Worm (Caenorhabditis elegans) whole organism, L2 larva: ENCODE data around the gene cyb-2.1.

Experiments used
- F13H6.1 ChIP-seq: sonication (generic microtip); optimal IDR thresholded peaks from 2 replicates; lab custom pipeline; 2016; ENCODE audit warnings: missing genetic modification characterization, missing compliant biosample characterization
- R02D3.7 ChIP-seq: fragments of 150-350 bp; optimal IDR thresholded peaks from 2 replicates; lab custom pipeline; 2014; ENCODE audit warnings: missing biosample characterization, missing genetic modification characterization
- Y55F3AM.14 ChIP-seq: fragments of 200-800 bp; sonication (Bioruptor generic); optimal IDR thresholded peaks from 2 replicates; lab custom pipeline; 2018; ENCODE audit warnings: mild to moderate bottlenecking, missing genetic modification characterization, missing compliant biosample characterization
- ZK546.5 ChIP-seq: sonication (generic microtip); optimal IDR thresholded peaks from 2 replicates; lab custom pipeline; 2017; ENCODE audit warnings: missing biosample characterization, missing genetic modification characterization
- alr-1 ChIP-seq: fragments of 150-350 bp; optimal IDR thresholded peaks from 2 replicates; lab custom pipeline; 2014; ENCODE audit warnings: missing biosample characterization, missing genetic modification characterization
- aly-2 ChIP-seq: fragments of 150-350 bp; optimal IDR thresholded peaks from 2 replicates; lab custom pipeline; 2014; ENCODE audit warnings: missing biosample characterization, missing genetic modification characterization
- ama-1 ChIP-seq: fragments of 150-350 bp; optimal IDR thresholded peaks from 2 replicates; lab custom pipeline; 2018; ENCODE audit warnings: inconsistent platforms
- blmp-1 ChIP-seq: sonication (generic microtip); optimal IDR thresholded peaks from 2 replicates; lab custom pipeline; 2017; ENCODE audit warnings: missing genetic modification characterization, mild to moderate bottlenecking, missing compliant biosample characterization, antibody characterized with exemption, moderate library complexity; ENCODE audit not compliant: insufficient read depth
- ceh-16 ChIP-seq: fragments of 150-350 bp; optimal IDR thresholded peaks from 2 replicates; lab custom pipeline; 2014; ENCODE audit warnings: missing biosample characterization, missing genetic modification characterization
- ceh-82 ChIP-seq: fragments of 150-350 bp; optimal IDR thresholded peaks from 2 replicates; lab custom pipeline; 2014; ENCODE audit warnings: missing biosample characterization, missing genetic modification characterization
- crh-2 ChIP-seq: sonication (generic microtip); optimal IDR thresholded peaks from 2 replicates; lab custom pipeline; 2017; ENCODE audit warnings: missing biosample characterization, missing genetic modification characterization
- dmd-4 ChIP-seq: sonication (generic microtip); optimal IDR thresholded peaks from 2 replicates; lab custom pipeline; 2017; ENCODE audit warnings: missing biosample characterization, missing genetic modification characterization
- egl-27 ChIP-seq: sonication (generic microtip); optimal IDR thresholded peaks from 3 replicates; lab custom pipeline; 2017; ENCODE audit warnings: missing biosample characterization, missing genetic modification reagents, missing genetic modification characterization
- elt-1 ChIP-seq: fragments of 150-350 bp; optimal IDR thresholded peaks from 2 replicates; lab custom pipeline; 2014; ENCODE audit warnings: missing biosample characterization, missing genetic modification characterization
- elt-3 ChIP-seq: sonication (generic microtip); optimal IDR thresholded peaks from 2 replicates; lab custom pipeline; 2017; ENCODE audit warnings: missing biosample characterization, missing genetic modification characterization
- fos-1 ChIP-seq: fragments of 150-350 bp; optimal IDR thresholded peaks from 2 replicates; lab custom pipeline; 2014; ENCODE audit warnings: missing biosample characterization, missing genetic modification characterization
- gmeb-1 ChIP-seq: fragments of 150-350 bp; optimal IDR thresholded peaks from 2 replicates; lab custom pipeline; 2014; ENCODE audit warnings: missing biosample characterization, missing genetic modification characterization
- lin-11 ChIP-seq: fragments of 150-350 bp; sonication (generic microtip); optimal IDR thresholded peaks from 2 replicates; lab custom pipeline; 2014; ENCODE audit warnings: missing biosample characterization, missing genetic modification characterization, inconsistent platforms, mixed read lengths
- lin-13 ChIP-seq: fragments of 150-350 bp; optimal IDR thresholded peaks from 2 replicates; lab custom pipeline; 2014; ENCODE audit warnings: missing biosample characterization, missing genetic modification reagents, missing genetic modification characterization
- lin-39 ChIP-seq: fragments of 150-350 bp; optimal IDR thresholded peaks from 2 replicates; lab custom pipeline; 2014; ENCODE audit warnings: missing biosample characterization, missing genetic modification reagents, missing genetic modification characterization
- lsy-2 ChIP-seq, 2 experiments: fragments of 150-350 bp in 1 of 2; sonication (generic microtip) in 1 of 2; optimal IDR thresholded peaks; 2 replicates each; lab custom pipeline; 2014 to 2017; ENCODE audit warnings: missing biosample characterization in 2 of 2, missing genetic modification characterization in 2 of 2
- mab-5 ChIP-seq: fragments of 150-350 bp; optimal IDR thresholded peaks from 2 replicates; lab custom pipeline; 2014; ENCODE audit warnings: missing biosample characterization, missing genetic modification characterization
- mbf-1 ChIP-seq: sonication (generic microtip); optimal IDR thresholded peaks from 2 replicates; lab custom pipeline; 2017; ENCODE audit warnings: missing biosample characterization, missing genetic modification characterization
- mdl-1 ChIP-seq, 2 experiments: fragments of 150-350 bp in 1 of 2; sonication (generic microtip) in 1 of 2; optimal IDR thresholded peaks; 2 replicates each; lab custom pipeline; 2017; ENCODE audit warnings: missing biosample characterization in 2 of 2, missing genetic modification characterization in 2 of 2
- nhr-10 ChIP-seq: sonication (generic microtip); optimal IDR thresholded peaks from 2 replicates; lab custom pipeline; 2017; ENCODE audit warnings: missing biosample characterization, missing genetic modification characterization
- nhr-11 ChIP-seq: fragments of 150-350 bp; optimal IDR thresholded peaks from 2 replicates; lab custom pipeline; 2014; ENCODE audit warnings: missing biosample characterization, missing genetic modification characterization
- nhr-12 ChIP-seq: fragments of 150-350 bp; optimal IDR thresholded peaks from 2 replicates; lab custom pipeline; 2014; ENCODE audit warnings: missing biosample characterization, missing genetic modification characterization
- nhr-129 ChIP-seq: fragments of 150-350 bp; optimal IDR thresholded peaks from 2 replicates; lab custom pipeline; 2014; ENCODE audit warnings: missing biosample characterization, missing genetic modification characterization
- nhr-21 ChIP-seq: fragments of 150-350 bp; optimal IDR thresholded peaks from 2 replicates; lab custom pipeline; 2014; ENCODE audit warnings: missing biosample characterization, missing genetic modification characterization
- nhr-23 ChIP-seq: fragments of 150-350 bp; optimal IDR thresholded peaks from 2 replicates; lab custom pipeline; 2014; ENCODE audit warnings: missing biosample characterization, missing genetic modification reagents, missing genetic modification characterization
- nhr-237 ChIP-seq: fragments of 150-350 bp; optimal IDR thresholded peaks from 2 replicates; lab custom pipeline; 2014; ENCODE audit warnings: missing biosample characterization, missing genetic modification characterization
- nhr-25 ChIP-seq: fragments of 150-350 bp; sonication (generic microtip); optimal IDR thresholded peaks from 3 replicates; lab custom pipeline; 2014; ENCODE audit warnings: missing biosample characterization, missing genetic modification characterization
- nhr-6 ChIP-seq: fragments of 150-350 bp; optimal IDR thresholded peaks from 2 replicates; lab custom pipeline; 2014; ENCODE audit warnings: missing biosample characterization, missing genetic modification characterization
- nhr-77 ChIP-seq: fragments of 150-350 bp; optimal IDR thresholded peaks from 2 replicates; lab custom pipeline; 2014; ENCODE audit warnings: missing biosample characterization, missing genetic modification characterization
- sem-4 ChIP-seq: fragments of 150-350 bp; optimal IDR thresholded peaks from 2 replicates; lab custom pipeline; 2014; ENCODE audit warnings: missing biosample characterization, missing genetic modification reagents, missing genetic modification characterization
- skn-1 ChIP-seq: sonication (generic microtip); optimal IDR thresholded peaks from 2 replicates; lab custom pipeline; 2017; ENCODE audit warnings: missing biosample characterization, missing genetic modification characterization
- sma-3 ChIP-seq: sonication (generic microtip); optimal IDR thresholded peaks from 2 replicates; lab custom pipeline; 2016; ENCODE audit warnings: missing genetic modification reagents, missing genetic modification characterization, missing compliant biosample characterization
- sma-9 ChIP-seq, 2 experiments: fragments of 150-350 bp in 1 of 2; sonication (generic microtip) in 1 of 2; optimal IDR thresholded peaks; 2 replicates each; lab custom pipeline; 2014 to 2016; ENCODE audit warnings: missing genetic modification characterization in 2 of 2, mild to moderate bottlenecking in 1 of 2, missing biosample characterization in 1 of 2, missing compliant biosample characterization in 1 of 2, missing genetic modification reagents in 1 of 2, moderate library complexity in 1 of 2
- snpc-4 ChIP-seq: fragments of 150-350 bp; optimal IDR thresholded peaks from 2 replicates; lab custom pipeline; 2014; ENCODE audit warnings: missing biosample characterization, missing genetic modification characterization
- unc-55 ChIP-seq: fragments of 150-350 bp; sonication (generic microtip); optimal IDR thresholded peaks from 3 replicates; lab custom pipeline; 2014; ENCODE audit warnings: missing biosample characterization, missing genetic modification reagents, missing genetic modification characterization
- unc-62 ChIP-seq: fragments of 150-350 bp; optimal IDR thresholded peaks from 2 replicates; lab custom pipeline; 2014; ENCODE audit warnings: missing biosample characterization, missing genetic modification reagents, missing genetic modification characterization
- zag-1 ChIP-seq: fragments of 150-350 bp; optimal IDR thresholded peaks from 2 replicates; lab custom pipeline; 2014; ENCODE audit warnings: missing biosample characterization, missing genetic modification characterization
- ztf-11 ChIP-seq: sonication (generic microtip); optimal IDR thresholded peaks from 2 replicates; lab custom pipeline; 2017; ENCODE audit warnings: missing biosample characterization, missing genetic modification characterization
- ztf-4 ChIP-seq: fragments of 150-350 bp; optimal IDR thresholded peaks from 2 replicates; lab custom pipeline; 2014; ENCODE audit warnings: missing biosample characterization, missing genetic modification characterization

Gene cyb-2.1

DNA sequence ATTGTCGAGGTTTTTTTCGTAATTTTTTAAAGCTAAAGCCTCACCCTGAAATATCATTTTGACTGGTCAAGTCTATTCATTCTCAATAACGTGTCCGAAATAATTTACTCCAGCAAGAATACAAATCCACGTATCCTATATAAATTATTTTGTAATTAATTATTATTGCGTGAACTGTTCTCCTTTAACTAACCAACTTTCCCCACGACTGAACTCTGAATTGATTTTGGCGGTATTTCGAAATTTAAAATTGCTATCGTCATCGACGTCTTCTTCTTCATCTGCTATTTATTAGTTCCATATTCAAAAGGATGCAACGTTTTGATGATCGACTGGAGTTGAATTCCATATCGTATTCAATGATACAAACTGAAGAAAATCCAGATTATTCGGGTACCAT is 19.4 kb upstream of the cyb-2.1 start, which contains the start of the genes aqp-3 and Y69E1A.8:
Gene aqp-3 (minus strand): TSS at position 101 of the 400 bp plus-strand sequence.
Gene Y69E1A.8 (plus strand): TSS at position 246 of the 400 bp plus-strand sequence.
- TF ChIP-seq zag-1 (tag; lab: Kevin White, UChicago): no peak
- no peak for TF ChIP-seq nhr-129
- no peak for TF ChIP-seq ceh-82 (tag; lab: Kevin White, UChicago)
- TF ChIP-seq nhr-25 (tag; lab: Kevin White, UChicago): no peak
- TF ChIP-seq mab-5 (tag; lab: Kevin White, UChicago): no peak
- TF ChIP-seq unc-55: no peak

DNA sequence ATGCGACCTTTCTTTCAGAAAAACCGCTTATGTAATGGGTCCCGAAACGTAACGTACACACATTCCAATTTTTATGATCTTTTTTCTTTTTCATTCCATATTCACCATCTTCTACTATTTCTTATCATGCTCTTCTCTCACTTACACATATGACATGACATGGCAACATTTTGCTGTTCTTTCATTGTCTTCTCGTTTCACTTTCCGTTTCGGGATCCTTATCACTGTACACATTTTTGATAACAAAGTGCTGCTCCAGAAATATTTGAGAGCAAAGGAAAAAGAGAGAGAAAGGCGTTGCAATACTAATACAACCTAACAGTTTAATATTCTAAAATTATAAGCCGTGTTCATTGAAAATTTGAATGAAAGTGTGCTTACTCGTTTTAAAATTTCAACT is 15.5 kb upstream of the cyb-2.1 start:
- no peak for TF ChIP-seq blmp-1 (tag; lab: Kevin White, UChicago)
- TF ChIP-seq ztf-11 (tag; lab: Kevin White, UChicago): no peak
- TF ChIP-seq elt-1 (tag; lab: Kevin White, UChicago): no peak
- no peak for TF ChIP-seq sem-4 (tag; lab: Kevin White, UChicago)
- no peak for TF ChIP-seq lsy-2 (tag; optimal IDR thresholded peaks at IDR 0.05; lab: Kevin White, UChicago)
- peak; percentile 57 for TF ChIP-seq crh-2 (tag; lab: Kevin White, UChicago)
- no peak for TF ChIP-seq aly-2 (tag; lab: Kevin White, UChicago)
- no peak for TF ChIP-seq nhr-6 (tag; lab: Kevin White, UChicago)
- TF ChIP-seq snpc-4 (tag; lab: Kevin White, UChicago): no peak
- no peak for TF ChIP-seq nhr-23 (tag; lab: Kevin White, UChicago)
- TF ChIP-seq fos-1 (tag; lab: Kevin White, UChicago): peak; percentile 97
- no peak for TF ChIP-seq alr-1
- peak; percentile 69 for TF ChIP-seq sma-9 (GFP tag; optimal IDR thresholded peaks at IDR 0.05; lab: Kevin White, UChicago)
- no peak for TF ChIP-seq sma-9 (tag; optimal IDR thresholded peaks at IDR 0.05; lab: Kevin White, UChicago)
- no peak for TF ChIP-seq nhr-12 (tag; lab: Kevin White, UChicago)
- no peak for TF ChIP-seq lin-13 (GFP tag; lab: Kevin White, UChicago)
- TF ChIP-seq elt-3: no peak
- TF ChIP-seq skn-1 (tag; lab: Kevin White, UChicago): no peak
- TF ChIP-seq R02D3.7 (tag; lab: Kevin White, UChicago): no peak
- no peak for TF ChIP-seq Y55F3AM.14 (GFP tag; lab: Kevin White, UChicago)
- TF ChIP-seq ceh-16: no peak
- TF ChIP-seq gmeb-1 (tag; lab: Kevin White, UChicago): peak; percentile 21
- no peak for TF ChIP-seq unc-62 (GFP tag; lab: Kevin White, UChicago)
- TF ChIP-seq nhr-129: no peak
- no peak for TF ChIP-seq nhr-21
- no peak for TF ChIP-seq nhr-25 (tag; lab: Kevin White, UChicago)
- TF ChIP-seq ztf-4: no peak
- TF ChIP-seq egl-27 (tag; lab: Kevin White, UChicago): no peak

DNA sequence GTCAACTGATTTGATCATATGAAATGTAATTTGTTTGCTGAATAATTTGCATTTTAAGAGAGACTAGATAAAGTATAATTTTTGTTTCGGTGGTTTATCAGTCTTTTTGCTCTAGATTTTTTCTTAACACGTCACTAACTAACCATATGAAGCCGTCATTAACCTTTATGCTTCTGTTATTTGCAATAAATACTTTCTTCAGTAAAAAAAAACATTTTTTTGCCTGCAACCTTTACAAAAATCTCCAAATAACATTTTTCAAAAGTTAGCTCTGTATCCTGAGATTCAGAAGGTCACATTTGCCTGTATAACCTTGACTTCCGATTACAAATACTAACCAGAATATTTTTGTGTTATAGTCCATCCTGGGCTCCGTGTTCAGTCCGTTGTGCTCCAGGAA is 15.0 kb upstream of the cyb-2.1 start:
- TF ChIP-seq F13H6.1 (tag; lab: Kevin White, UChicago) (no peak), mdl-1 (tag; optimal IDR thresholded peaks at IDR 0.05; lab: Kevin White, UChicago) (no peak), ceh-16 (no peak), ztf-11 (tag; lab: Kevin White, UChicago) (no peak), lin-11 (no peak), nhr-10 (tag; lab: Kevin White, UChicago) (no peak), gmeb-1 (tag; lab: Kevin White, UChicago) (no peak), egl-27 (tag; lab: Kevin White, UChicago) (no peak)
- TF ChIP-seq, all 48 proteins: peak for 0

DNA sequence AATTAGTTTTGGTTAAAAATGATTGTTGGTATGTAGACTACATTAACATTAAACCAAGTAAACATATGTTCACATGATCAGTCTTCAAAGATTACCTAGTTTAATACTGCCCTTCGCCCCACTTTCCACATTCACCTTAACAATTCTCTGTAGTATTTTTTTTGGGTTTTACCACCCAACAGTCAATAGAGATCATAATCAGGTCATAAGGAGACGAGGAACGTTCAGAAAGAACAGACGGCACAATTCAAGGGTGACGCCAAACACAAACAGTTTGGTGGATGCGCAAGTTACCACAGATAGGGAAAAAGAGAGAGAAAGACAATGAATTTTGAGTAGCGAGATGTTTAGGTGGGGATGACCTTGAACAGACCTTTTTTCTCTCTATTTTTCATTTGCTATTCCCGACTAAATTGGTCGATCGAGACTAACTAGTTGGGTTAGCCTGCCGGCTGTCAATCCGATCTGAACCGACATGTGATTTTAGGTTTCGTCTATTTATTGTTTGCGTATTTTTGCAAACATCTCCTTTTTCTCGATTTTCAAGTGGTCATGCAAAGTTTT is 14.1 kb upstream of the cyb-2.1 start:
- no peak for TF ChIP-seq zag-1 (tag; lab: Kevin White, UChicago)
- TF ChIP-seq aly-2 (tag; lab: Kevin White, UChicago): no peak
- TF ChIP-seq ceh-82 (tag; lab: Kevin White, UChicago): no peak
- TF ChIP-seq sma-3: peak; percentile 41
- TF ChIP-seq R02D3.7 (tag; lab: Kevin White, UChicago): no peak
- no peak for TF ChIP-seq mbf-1
- no peak for TF ChIP-seq ztf-4
- TF ChIP-seq nhr-129: peak; percentile 63
- TF ChIP-seq lin-13 (GFP tag; lab: Kevin White, UChicago): no peak
- TF ChIP-seq mdl-1 (tag; optimal IDR thresholded peaks at IDR 0.05; lab: Kevin White, UChicago): peak in 1 of 2 experiments; percentile 23
- no peak for TF ChIP-seq lin-39 (tag; lab: Kevin White, UChicago)
- no peak for TF ChIP-seq nhr-21
- no peak for TF ChIP-seq nhr-237 (tag; lab: Kevin White, UChicago)
- TF ChIP-seq nhr-11 (tag; lab: Kevin White, UChicago): no peak
- TF ChIP-seq sma-9 (GFP tag; optimal IDR thresholded peaks at IDR 0.05; lab: Kevin White, UChicago): peak; percentile 58
- TF ChIP-seq sma-9 (tag; optimal IDR thresholded peaks at IDR 0.05; lab: Kevin White, UChicago): no peak
- TF ChIP-seq nhr-77 (tag; lab: Kevin White, UChicago): no peak
- no peak for TF ChIP-seq sem-4 (tag; lab: Kevin White, UChicago)
- no peak for TF ChIP-seq nhr-23 (tag; lab: Kevin White, UChicago)
- TF ChIP-seq nhr-6 (tag; lab: Kevin White, UChicago): peak; percentile 47
- TF ChIP-seq mab-5 (tag; lab: Kevin White, UChicago): no peak
- no peak for TF ChIP-seq crh-2 (tag; lab: Kevin White, UChicago)
- TF ChIP-seq F13H6.1 (tag; lab: Kevin White, UChicago): peak; percentile 35
- no peak for TF ChIP-seq ZK546.5 (tag; lab: Kevin White, UChicago)
- no peak for TF ChIP-seq snpc-4 (tag; lab: Kevin White, UChicago)
- no peak for TF ChIP-seq skn-1 (tag; lab: Kevin White, UChicago)
- no peak for TF ChIP-seq unc-62 (GFP tag; lab: Kevin White, UChicago)
- no peak for TF ChIP-seq ama-1 (lab: Kevin White, UChicago)
- TF ChIP-seq ztf-11 (tag; lab: Kevin White, UChicago): no peak
- peak; percentile 26 for TF ChIP-seq gmeb-1 (tag; lab: Kevin White, UChicago)
- TF ChIP-seq dmd-4 (tag; lab: Kevin White, UChicago): no peak
